Worm (Caenorhabditis elegans) whole organism, young adult: ENCODE results near the gene nhr-66.

ENCODE experiments used
- B0261.1 ChIP-seq: sonication (generic microtip); optimal IDR thresholded peaks from 2 replicates; lab custom pipeline; 2016; ENCODE audit warnings: mild to moderate bottlenecking, missing genetic modification characterization, moderate library complexity, missing compliant biosample characterization
- T26A5.8 ChIP-seq: sonication (generic microtip); optimal IDR thresholded peaks from 2 replicates; lab custom pipeline; 2016; ENCODE audit warnings: missing genetic modification characterization, missing compliant biosample characterization
- attf-6 ChIP-seq: fragments of 200-800 bp; sonication (Bioruptor generic); IDR thresholded peaks from 2 replicates; pipeline ENCODE4 v1.3.6; 2022; ENCODE audit warnings: missing genetic modification reagents, missing genetic modification characterization, missing compliant biosample characterization
- dpl-1 ChIP-seq: fragments of 150-350 bp; optimal IDR thresholded peaks from 2 replicates; lab custom pipeline; 2014; ENCODE audit warnings: missing biosample characterization, missing genetic modification reagents, missing genetic modification characterization
- egl-44 ChIP-seq: fragments of 200-800 bp; sonication (Bioruptor generic); IDR thresholded peaks from 2 replicates; pipeline ENCODE4 v1.3.6; 2022; ENCODE audit warnings: missing genetic modification reagents, missing genetic modification characterization, missing compliant biosample characterization
- gei-17 ChIP-seq: fragments of 200-800 bp; sonication (Bioruptor generic); optimal IDR thresholded peaks from 2 replicates; lab custom pipeline; 2018; ENCODE audit warnings: mild to moderate bottlenecking, missing genetic modification characterization, missing compliant biosample characterization
- hmg-1.2 ChIP-seq: fragments of 200-800 bp; sonication (Bioruptor generic); IDR thresholded peaks from 2 replicates; pipeline ENCODE4 v1.3.6; 2022; ENCODE audit warnings: missing genetic modification reagents, missing genetic modification characterization, missing compliant biosample characterization
- tbx-9 ChIP-seq: sonication (generic microtip); optimal IDR thresholded peaks from 2 replicates; lab custom pipeline; 2016; ENCODE audit warnings: borderline replicate concordance, missing genetic modification characterization, inconsistent platforms, missing compliant biosample characterization
- unc-62 ChIP-seq: fragments of 150-350 bp; optimal IDR thresholded peaks from 2 replicates; lab custom pipeline; 2014; ENCODE audit warnings: missing biosample characterization, missing genetic modification reagents, missing genetic modification characterization
- zfh-2 ChIP-seq: fragments of 200-800 bp; sonication (Bioruptor generic); conservative IDR thresholded peaks from 2 replicates; pipeline ENCODE4 v1.3.6; 2022; ENCODE audit warnings: missing genetic modification reagents, missing genetic modification characterization, missing compliant biosample characterization

DNA sequence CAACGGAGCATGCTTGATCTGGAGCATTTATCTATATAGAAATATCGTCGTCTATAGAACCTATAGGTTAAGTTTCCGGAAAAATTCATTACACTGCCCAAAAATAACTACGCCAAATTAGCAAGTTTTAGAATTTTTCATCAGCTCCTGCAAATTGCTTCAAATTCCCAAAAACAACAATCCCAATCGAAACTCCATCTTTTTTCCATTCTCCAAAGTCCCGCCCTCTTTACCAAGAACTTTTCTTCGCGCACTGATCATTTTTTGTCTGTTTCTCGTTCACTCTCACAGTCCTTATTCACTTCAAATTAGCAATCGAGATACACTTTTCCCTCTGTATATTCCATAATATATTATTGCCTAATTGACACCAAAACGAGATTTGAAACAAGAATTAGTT, 30.1 kb downstream of the nhr-66 start, which contains the start of gene svh-1:
- TF ChIP-seq gei-17 (GFP tag; lab: Kevin White, UChicago) (no peak), B0261.1 (tag; lab: Kevin White, UChicago) (no peak), attf-6 (GFP tag; lab: Robert Waterston, UW) (no peak), hmg-1.2 (GFP tag; lab: Robert Waterston, UW) (no peak), zfh-2 (GFP tag; lab: Robert Waterston, UW) (no peak), egl-44 (no peak), tbx-9 (tag; lab: Kevin White, UChicago) (no peak), dpl-1 (GFP tag; lab: Kevin White, UChicago) (no peak), T26A5.8 (no peak), unc-62 (GFP tag; lab: Kevin White, UChicago) (no peak)
